Comparison of ENCODE assay signal across 1 fruit fly cellular context in genomic region chr3L:11400673-11401186, dm6.
TF ChIP-seq lines count a peak whose summit lies in the region.

No protein-coding gene starts in this region.

TF ChIP-seq in whole organism, embryonic, 481 proteins besides CTCF, POLR2A, EP300 and RAD21 (continued from another document):
- TF ChIP-seq Asciz (GFP tag; optimal IDR thresholded peaks at IDR 0.05; lab: Kevin White, UChicago) = peak; percentile 2
- no peak for TF ChIP-seq CG10959 (GFP tag; IDR thresholded peaks at IDR 0.05; lab: Robert Waterston, UW)
- peak; percentile 31 for TF ChIP-seq CG10979 (tag; optimal IDR thresholded peaks at IDR 0.05; lab: Kevin White, UChicago)
- no peak for TF ChIP-seq Doc2 (GFP tag; IDR thresholded peaks at IDR 0.05; lab: Robert Waterston, UW)
- TF ChIP-seq crol (GFP tag; IDR thresholded peaks at IDR 0.05; lab: Robert Waterston, UW) = peak; percentile 61
- TF ChIP-seq CG16813 (GFP tag; IDR thresholded peaks at IDR 0.05; lab: Robert Waterston, UW; ENCODE audit: partially characterized antibody) = no peak
- no peak for TF ChIP-seq so (GFP tag; IDR thresholded peaks at IDR 0.05; lab: Robert Waterston, UW)
- TF ChIP-seq Ptx1 (GFP tag; IDR thresholded peaks at IDR 0.05; lab: Robert Waterston, UW) = peak; percentile 44
- TF ChIP-seq CG9932 (GFP tag; IDR thresholded peaks at IDR 0.05; lab: Robert Waterston, UW) = no peak
- TF ChIP-seq knrl (GFP tag; IDR thresholded peaks at IDR 0.05; lab: Robert Waterston, UW; ENCODE audit: partially characterized antibody) = no peak
- TF ChIP-seq slp2 (GFP tag; optimal IDR thresholded peaks at IDR 0.05; lab: Kevin White, UChicago) = no peak
- no peak for TF ChIP-seq grn (GFP tag; optimal IDR thresholded peaks at IDR 0.05; lab: Kevin White, UChicago)
- TF ChIP-seq Xrp1 (GFP tag; IDR thresholded peaks at IDR 0.05; lab: Robert Waterston, UW) = peak; percentile 47; the same call in 1 of the 2 replicates
- TF ChIP-seq CG9215 (GFP tag; IDR thresholded peaks at IDR 0.05; lab: Robert Waterston, UW) = 0 out of 2 replicates have a peak, but pooled peaks have one; percentile 4
- no peak for TF ChIP-seq mirr (GFP tag; optimal IDR thresholded peaks at IDR 0.05; lab: Kevin White, UChicago)
- TF ChIP-seq CG1647 (GFP tag; optimal IDR thresholded peaks at IDR 0.05; lab: Kevin White, UChicago) = no peak
- TF ChIP-seq grau (tag; optimal IDR thresholded peaks at IDR 0.05; lab: Kevin White, UChicago) = peak; percentile 73
- peak; percentile 51 for TF ChIP-seq nmo (GFP tag; optimal IDR thresholded peaks at IDR 0.05; lab: Kevin White, UChicago)
- no peak for TF ChIP-seq CG3065 (GFP tag; optimal IDR thresholded peaks at IDR 0.05; lab: Kevin White, UChicago)
- no peak for TF ChIP-seq CG32767 (GFP tag; IDR thresholded peaks at IDR 0.05; lab: Robert Waterston, UW)
- TF ChIP-seq CG6791 (GFP tag; IDR thresholded peaks at IDR 0.05; lab: Robert Waterston, UW; ENCODE audit: partially characterized antibody) = no peak
- no peak for TF ChIP-seq esg (GFP tag; conservative IDR thresholded peaks at IDR 0.05; lab: Robert Waterston, UW)
- TF ChIP-seq CG1024 (GFP tag; IDR thresholded peaks at IDR 0.05; lab: Robert Waterston, UW) = no peak
- TF ChIP-seq gsb-n (tag; optimal IDR thresholded peaks at IDR 0.05; lab: Kevin White, UChicago) = no peak
- no peak for TF ChIP-seq CG17568 (GFP tag; optimal IDR thresholded peaks at IDR 0.05; lab: Kevin White, UChicago)
- TF ChIP-seq chn (GFP tag; optimal IDR thresholded peaks at IDR 0.05; lab: Kevin White, UChicago) = no peak
- TF ChIP-seq ac (GFP tag; optimal IDR thresholded peaks at IDR 0.05; lab: Kevin White, UChicago) = no peak
- peak in 1 of 2 experiments; percentile 48 for TF ChIP-seq Pdp1 (GFP tag; optimal IDR thresholded peaks at IDR 0.05; lab: Kevin White, UChicago)
- TF ChIP-seq CG4404 (GFP tag; IDR thresholded peaks at IDR 0.05; lab: Robert Waterston, UW) = no peak
- TF ChIP-seq cas (GFP tag; IDR thresholded peaks at IDR 0.05; lab: Robert Waterston, UW) = 0 out of 2 replicates have a peak, but pooled peaks have one; percentile 26
- TF ChIP-seq MBD-R2 (GFP tag; IDR thresholded peaks at IDR 0.05; lab: Robert Waterston, UW) = no peak
- peak; percentile 91 for TF ChIP-seq sqz (GFP tag; optimal IDR thresholded peaks at IDR 0.05; lab: Kevin White, UChicago)
- TF ChIP-seq CG14441 (GFP tag; IDR thresholded peaks at IDR 0.05; lab: Robert Waterston, UW) = no peak
- TF ChIP-seq gcm2 (GFP tag; optimal IDR thresholded peaks at IDR 0.05; lab: Kevin White, UChicago) = no peak
- no peak for TF ChIP-seq Dip3 (GFP tag; optimal IDR thresholded peaks at IDR 0.05; lab: Kevin White, UChicago)
- no peak for TF ChIP-seq pita (GFP tag; optimal IDR thresholded peaks at IDR 0.05; lab: Kevin White, UChicago)
- no peak for TF ChIP-seq ham (GFP tag; IDR thresholded peaks at IDR 0.05; lab: Robert Waterston, UW)
- peak; percentile 63 for TF ChIP-seq CG2678 (tag; optimal IDR thresholded peaks at IDR 0.05; lab: Kevin White, UChicago)
- TF ChIP-seq CG33213 (GFP tag; optimal IDR thresholded peaks at IDR 0.05; lab: Kevin White, UChicago) = no peak
- no peak for TF ChIP-seq ato (GFP tag; IDR thresholded peaks at IDR 0.05; lab: Robert Waterston, UW; ENCODE audit: partially characterized antibody)
- no peak for TF ChIP-seq Taf1 (GFP tag; IDR thresholded peaks at IDR 0.05; lab: Robert Waterston, UW)
- no peak for TF ChIP-seq CG7987 (GFP tag; optimal IDR thresholded peaks at IDR 0.05; lab: Kevin White, UChicago)
- peak; percentile 4 for TF ChIP-seq CG7556 (GFP tag; optimal IDR thresholded peaks at IDR 0.05; lab: Kevin White, UChicago)
- TF ChIP-seq Dref (GFP tag; IDR thresholded peaks at IDR 0.05; lab: Robert Waterston, UW) = no peak
- TF ChIP-seq kay (GFP tag; optimal IDR thresholded peaks at IDR 0.05; lab: Kevin White, UChicago) = peak; percentile 15
- peak; percentile 45 for TF ChIP-seq slbo (GFP tag; IDR thresholded peaks at IDR 0.05; lab: Robert Waterston, UW)
- no peak for TF ChIP-seq trh (GFP tag; optimal IDR thresholded peaks at IDR 0.05; lab: Kevin White, UChicago)
- TF ChIP-seq Eip74EF (GFP tag; optimal IDR thresholded peaks at IDR 0.05; lab: Kevin White, UChicago) = no peak
- TF ChIP-seq H15 (GFP tag; IDR thresholded peaks at IDR 0.05; lab: Robert Waterston, UW) = no peak
- no peak for TF ChIP-seq hb (GFP tag; IDR thresholded peaks at IDR 0.05; lab: Robert Waterston, UW; ENCODE audit: partially characterized antibody)
- no peak for TF ChIP-seq CG6654 (GFP tag; optimal IDR thresholded peaks at IDR 0.05; lab: Kevin White, UChicago)
- peak; percentile 23 for TF ChIP-seq fd96Cb (tag; optimal IDR thresholded peaks at IDR 0.05; lab: Kevin White, UChicago)
- TF ChIP-seq kni (GFP tag; optimal IDR thresholded peaks at IDR 0.05; lab: Kevin White, UChicago) = peak; percentile 3
- TF ChIP-seq lov (optimal IDR thresholded peaks at IDR 0.05; lab: Kevin White, UChicago) = no peak
- TF ChIP-seq lov (GFP tag; IDR thresholded peaks at IDR 0.05; lab: Robert Waterston, UW) = no peak
- peak in 1 of 2 experiments; percentile 22 for TF ChIP-seq Hr51 (GFP tag; optimal IDR thresholded peaks at IDR 0.05; lab: Kevin White, UChicago)
- peak; percentile 64 for TF ChIP-seq Med (GFP tag; lab: Kevin White, UChicago)
- peak; percentile 18 for TF ChIP-seq CG18262 (tag; optimal IDR thresholded peaks at IDR 0.05; lab: Kevin White, UChicago)
- no peak for TF ChIP-seq CG15073 (GFP tag; optimal IDR thresholded peaks at IDR 0.05; lab: Kevin White, UChicago)
- no peak for TF ChIP-seq ken (GFP tag; IDR thresholded peaks at IDR 0.05; lab: Robert Waterston, UW)
- TF ChIP-seq CG18619 (GFP tag; optimal IDR thresholded peaks at IDR 0.05; lab: Kevin White, UChicago) = no peak
- TF ChIP-seq CG13424 (tag; optimal IDR thresholded peaks at IDR 0.05; lab: Kevin White, UChicago) = no peak
- no peak for TF ChIP-seq CG4707 (GFP tag; optimal IDR thresholded peaks at IDR 0.05; lab: Kevin White, UChicago)
- peak; percentile 10 for TF ChIP-seq CG12391 (tag; optimal IDR thresholded peaks at IDR 0.05; lab: Kevin White, UChicago)
- no peak for TF ChIP-seq CG8089 (GFP tag; optimal IDR thresholded peaks at IDR 0.05; lab: Kevin White, UChicago)
- no peak for TF ChIP-seq Spps (tag; optimal IDR thresholded peaks at IDR 0.05; lab: Kevin White, UChicago)
- TF ChIP-seq row (GFP tag; IDR thresholded peaks at IDR 0.05; lab: Robert Waterston, UW) = peak; percentile 72; the same call in 2 of the 3 replicates
- no peak for TF ChIP-seq hkb (optimal IDR thresholded peaks at IDR 0.05; lab: Kevin White, UChicago)
- TF ChIP-seq hkb (GFP tag; IDR thresholded peaks at IDR 0.05; lab: Robert Waterston, UW) = peak; percentile 53; the same call in 1 of the 2 replicates
- TF ChIP-seq CG15011 (GFP tag; optimal IDR thresholded peaks at IDR 0.05; lab: Kevin White, UChicago) = peak; percentile 48
- TF ChIP-seq MESR4 (GFP tag; optimal IDR thresholded peaks at IDR 0.05; lab: Kevin White, UChicago) = no peak
- peak; percentile 45; the same call in 1 of the 2 replicates for TF ChIP-seq vvl (GFP tag; IDR thresholded peaks at IDR 0.05; lab: Robert Waterston, UW)
- no peak for TF ChIP-seq Poxn (GFP tag; IDR thresholded peaks at IDR 0.05; lab: Robert Waterston, UW)
- no peak for TF ChIP-seq lab (GFP tag; optimal IDR thresholded peaks at IDR 0.05; lab: Kevin White, UChicago)
- TF ChIP-seq dmrt99B (tag; optimal IDR thresholded peaks at IDR 0.05; lab: Kevin White, UChicago) = peak; percentile 55
- TF ChIP-seq pnt (GFP tag; optimal IDR thresholded peaks at IDR 0.05; lab: Kevin White, UChicago) = no peak
- TF ChIP-seq ewg (GFP tag; optimal IDR thresholded peaks at IDR 0.05; lab: Kevin White, UChicago) = peak; percentile 25
- no peak for TF ChIP-seq Mes4 (GFP tag; optimal IDR thresholded peaks at IDR 0.05; lab: Kevin White, UChicago)
- peak; percentile 27 for TF ChIP-seq Blimp-1 (GFP tag; optimal IDR thresholded peaks at IDR 0.05; lab: Kevin White, UChicago)
- no peak for TF ChIP-seq tll (GFP tag; optimal IDR thresholded peaks at IDR 0.05; lab: Kevin White, UChicago)
- no peak for TF ChIP-seq sd (tag; optimal IDR thresholded peaks at IDR 0.05; lab: Kevin White, UChicago)
- TF ChIP-seq CG2712 (tag; optimal IDR thresholded peaks at IDR 0.05; lab: Kevin White, UChicago) = peak; percentile 9
- TF ChIP-seq Bgb (GFP tag; IDR thresholded peaks at IDR 0.05; lab: Robert Waterston, UW; ENCODE audit: partially characterized antibody) = no peak
- TF ChIP-seq CG30403 (GFP tag; optimal IDR thresholded peaks at IDR 0.05; lab: Kevin White, UChicago) = peak; percentile 36
- no peak for TF ChIP-seq Hsf (GFP tag; optimal IDR thresholded peaks at IDR 0.05; lab: Kevin White, UChicago)
- TF ChIP-seq pum (GFP tag; optimal IDR thresholded peaks at IDR 0.05; lab: Kevin White, UChicago) = no peak
- no peak for TF ChIP-seq TFAM (GFP tag; optimal IDR thresholded peaks at IDR 0.05; lab: Kevin White, UChicago)
- TF ChIP-seq Vsx1 (GFP tag; optimal IDR thresholded peaks at IDR 0.05; lab: Kevin White, UChicago) = no peak
- no peak for TF ChIP-seq cwo (GFP tag; optimal IDR thresholded peaks at IDR 0.05; lab: Kevin White, UChicago)
- TF ChIP-seq CG17359 (tag; optimal IDR thresholded peaks at IDR 0.05; lab: Kevin White, UChicago) = no peak
- TF ChIP-seq sc (optimal IDR thresholded peaks at IDR 0.05; lab: Kevin White, UChicago) = no peak
- no peak for TF ChIP-seq sc (GFP tag; optimal IDR thresholded peaks at IDR 0.05; lab: Kevin White, UChicago)
- TF ChIP-seq CG13624 (GFP tag; optimal IDR thresholded peaks at IDR 0.05; lab: Kevin White, UChicago) = peak; percentile 54
- peak; percentile 54 for TF ChIP-seq CG7839 (tag; optimal IDR thresholded peaks at IDR 0.05; lab: Kevin White, UChicago)
- TF ChIP-seq wek (GFP tag; optimal IDR thresholded peaks at IDR 0.05; lab: Kevin White, UChicago) = no peak
- TF ChIP-seq sisA (GFP tag; IDR thresholded peaks at IDR 0.05; lab: Robert Waterston, UW) = peak; percentile 20; the same call in 1 of the 2 replicates
- TF ChIP-seq pros (GFP tag; optimal IDR thresholded peaks at IDR 0.05; lab: Kevin White, UChicago) = peak; percentile 98
- no peak for TF ChIP-seq CG14667 (GFP tag; IDR thresholded peaks at IDR 0.05; lab: Robert Waterston, UW)
- no peak for TF ChIP-seq ttk (GFP tag; IDR thresholded peaks at IDR 0.05; lab: Robert Waterston, UW)
- no peak for TF ChIP-seq CG15696 (tag; optimal IDR thresholded peaks at IDR 0.05; lab: Kevin White, UChicago)
- TF ChIP-seq CG4424 (GFP tag; optimal IDR thresholded peaks at IDR 0.05; lab: Kevin White, UChicago) = no peak
- no peak for TF ChIP-seq CG32772 (GFP tag; IDR thresholded peaks at IDR 0.05; lab: Robert Waterston, UW)
- no peak for TF ChIP-seq CG18599 (GFP tag; optimal IDR thresholded peaks at IDR 0.05; lab: Kevin White, UChicago)
- TF ChIP-seq CG6272 (GFP tag; IDR thresholded peaks at IDR 0.05; lab: Robert Waterston, UW) = no peak
- TF ChIP-seq dysf (GFP tag; IDR thresholded peaks at IDR 0.05; lab: Robert Waterston, UW) = 0 out of 3 replicates have a peak, but pooled peaks have one; percentile 49
- no peak for TF ChIP-seq Ets65A (GFP tag; lab: Kevin White, UChicago)
- no peak for TF ChIP-seq hbn (GFP tag; IDR thresholded peaks at IDR 0.05; lab: Robert Waterston, UW; ENCODE audit: partially characterized antibody)
- TF ChIP-seq CG2129 (GFP tag; IDR thresholded peaks at IDR 0.05; lab: Robert Waterston, UW; ENCODE audit: partially characterized antibody) = no peak
- no peak for TF ChIP-seq otp (GFP tag; IDR thresholded peaks at IDR 0.05; lab: Robert Waterston, UW)
